Worm (Caenorhabditis elegans): Measurements from ENCODE around the gene ugt-24.

DNA sequence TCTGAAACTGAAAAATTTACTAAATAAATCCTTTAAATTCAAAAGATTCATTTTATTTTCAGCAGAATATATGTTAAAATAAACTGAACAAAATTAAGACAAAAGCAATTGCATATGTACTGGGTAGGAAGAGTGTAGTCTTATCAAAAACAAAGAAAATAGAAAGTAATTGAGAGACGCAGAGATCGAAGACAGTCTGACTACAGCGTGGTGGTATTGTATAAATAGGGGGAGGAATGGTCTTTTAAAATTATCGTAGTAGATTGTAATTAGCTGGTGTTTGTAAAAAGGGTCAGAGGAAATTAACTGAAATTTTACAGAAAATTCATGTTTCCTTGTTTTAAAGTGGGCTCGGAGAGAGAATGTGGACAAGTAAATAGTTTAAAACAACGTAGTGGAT lies 38.0 kb upstream of the ugt-24 start, which contains the start of gene acox-3:
- TF ChIP-seq nhr-12 (tag; optimal IDR thresholded peaks at IDR 0.05): no peak
- no peak for TF ChIP-seq lin-32 (GFP tag; optimal IDR thresholded peaks at IDR 0.05)
- TF ChIP-seq mep-1 (tag; optimal IDR thresholded peaks at IDR 0.05): no peak
- TF ChIP-seq unc-62 (GFP tag; optimal IDR thresholded peaks at IDR 0.05): no peak
- TF ChIP-seq nhr-76 (tag; optimal IDR thresholded peaks at IDR 0.05): no peak
- no peak for TF ChIP-seq elt-1 (tag; optimal IDR thresholded peaks at IDR 0.05; ENCODE audit: borderline replicate concordance, insufficient read depth)
- TF ChIP-seq ham-2 (GFP tag; optimal IDR thresholded peaks at IDR 0.05): no peak
- TF ChIP-seq nhr-237 (tag; optimal IDR thresholded peaks at IDR 0.05): no peak
- no peak for TF ChIP-seq sptf-1 (tag; optimal IDR thresholded peaks at IDR 0.05)
- TF ChIP-seq ceh-43 (GFP tag; optimal IDR thresholded peaks at IDR 0.05): no peak
- no peak for TF ChIP-seq snpc-4 (tag; optimal IDR thresholded peaks at IDR 0.05)
- TF ChIP-seq tbx-8 (GFP tag; optimal IDR thresholded peaks at IDR 0.05): no peak
- no peak for TF ChIP-seq pha-4 (tag; optimal IDR thresholded peaks at IDR 0.05)

Data from whole organism, mixed stage, embryonic.